Worm (Caenorhabditis elegans) whole organism, young adult: ENCODE results near the gene spig-9.

Experiments
- C06A6.2 ChIP-seq: fragments of 200-800 bp; sonication (Bioruptor generic); conservative IDR thresholded peaks from 2 replicates; pipeline ENCODE4 v1.3.6; 2022; ENCODE audit warnings: missing genetic modification characterization, missing compliant biosample characterization
- F10E7.11 ChIP-seq: sonication (generic microtip); optimal IDR thresholded peaks from 2 replicates; lab custom pipeline; 2017; ENCODE audit warnings: mild to moderate bottlenecking, missing genetic modification characterization, moderate library complexity, missing compliant biosample characterization
- F22D6.2 ChIP-seq: sonication (generic microtip); optimal IDR thresholded peaks from 2 replicates; lab custom pipeline; 2016; ENCODE audit warnings: mild to moderate bottlenecking, missing genetic modification characterization, missing compliant biosample characterization
- F23B12.7 ChIP-seq: sonication (generic microtip); optimal IDR thresholded peaks from 2 replicates; lab custom pipeline; 2017; ENCODE audit warnings: missing genetic modification characterization, mild to moderate bottlenecking, missing compliant biosample characterization, antibody characterized with exemption, moderate library complexity; ENCODE audit not compliant: insufficient read depth
- F52B5.7 ChIP-seq: sonication (generic microtip); optimal IDR thresholded peaks from 2 replicates; lab custom pipeline; 2016; ENCODE audit warnings: mild to moderate bottlenecking, missing genetic modification characterization, missing compliant biosample characterization
- K11D2.4 ChIP-seq: fragments of 200-800 bp; sonication (Bioruptor generic); IDR thresholded peaks from 2 replicates; pipeline ENCODE4 v1.3.6; 2022; ENCODE audit warnings: missing genetic modification reagents, missing genetic modification characterization, missing compliant biosample characterization
- T26A5.8 ChIP-seq: sonication (generic microtip); optimal IDR thresholded peaks from 2 replicates; lab custom pipeline; 2016; ENCODE audit warnings: missing genetic modification characterization, missing compliant biosample characterization
- Y53G8AR.9 ChIP-seq: fragments of 200-800 bp; sonication (Bioruptor generic); conservative IDR thresholded peaks from 2 replicates; pipeline ENCODE4 v1.3.6; 2022; ENCODE audit warnings: missing genetic modification reagents, missing genetic modification characterization, missing compliant biosample characterization
- Y79H2A.3 ChIP-seq: fragments of 200-800 bp; sonication (Bioruptor generic); conservative IDR thresholded peaks from 2 replicates; pipeline ENCODE4 v1.3.6; 2022; ENCODE audit warnings: missing genetic modification reagents, missing genetic modification characterization, missing compliant biosample characterization
- Y95B8A.8 ChIP-seq: fragments of 200-800 bp; sonication (Bioruptor generic); IDR thresholded peaks from 2 replicates; pipeline ENCODE4 v1.3.6; 2022; ENCODE audit warnings: missing genetic modification reagents, missing genetic modification characterization, missing compliant biosample characterization
- aptf-2 ChIP-seq: fragments of 200-800 bp; sonication (Bioruptor generic); conservative IDR thresholded peaks from 2 replicates; pipeline ENCODE4 v1.3.6; 2022; ENCODE audit warnings: missing genetic modification reagents, missing genetic modification characterization, missing compliant biosample characterization
- aptf-3 ChIP-seq: fragments of 200-800 bp; sonication (Bioruptor generic); IDR thresholded peaks from 2 replicates; pipeline ENCODE4 v1.3.6; 2022; ENCODE audit warnings: missing genetic modification characterization, missing compliant biosample characterization
- attf-6 ChIP-seq: fragments of 200-800 bp; sonication (Bioruptor generic); IDR thresholded peaks from 2 replicates; pipeline ENCODE4 v1.3.6; 2022; ENCODE audit warnings: missing genetic modification reagents, missing genetic modification characterization, missing compliant biosample characterization
- cebp-1 ChIP-seq, 2 experiments: fragments of 200-800 bp in 1 of 2; sonication (Bioruptor generic) in 1 of 2; sonication (generic microtip) in 1 of 2; IDR thresholded peaks in 1 of 2; optimal IDR thresholded peaks in 1 of 2; 2 replicates each; pipeline versions ENCODE4 v1.3.6 to Lab custom; 2017 to 2022; ENCODE audit warnings: missing compliant biosample characterization in 2 of 2, missing genetic modification characterization in 2 of 2, mild to moderate bottlenecking in 1 of 2, missing genetic modification reagents in 1 of 2, moderate library complexity in 1 of 2
- ceh-100 ChIP-seq: fragments of 200-800 bp; sonication (Bioruptor generic); IDR thresholded peaks from 2 replicates; pipeline ENCODE4 v1.3.6; 2022; ENCODE audit warnings: missing genetic modification reagents, missing genetic modification characterization, missing compliant biosample characterization
- die-1 ChIP-seq: sonication (generic microtip); optimal IDR thresholded peaks from 2 replicates; lab custom pipeline; 2016; ENCODE audit warnings: missing genotype, mild to moderate bottlenecking, missing genetic modification characterization, missing compliant biosample characterization
- dpff-1 ChIP-seq: sonication (generic microtip); optimal IDR thresholded peaks from 2 replicates; lab custom pipeline; 2017; ENCODE audit warnings: mild to moderate bottlenecking, missing genetic modification characterization, missing compliant biosample characterization
- efl-1 ChIP-seq: fragments of 150-350 bp; optimal IDR thresholded peaks from 2 replicates; lab custom pipeline; 2014; ENCODE audit warnings: missing biosample characterization, missing genetic modification reagents, missing genetic modification characterization
- egl-44 ChIP-seq: fragments of 200-800 bp; sonication (Bioruptor generic); IDR thresholded peaks from 2 replicates; pipeline ENCODE4 v1.3.6; 2022; ENCODE audit warnings: missing genetic modification reagents, missing genetic modification characterization, missing compliant biosample characterization
- ekl-4 ChIP-seq: fragments of 200-800 bp; sonication (Bioruptor generic); IDR thresholded peaks from 2 replicates; pipeline ENCODE4 v1.3.6; 2022; ENCODE audit warnings: missing genetic modification reagents, missing genetic modification characterization, missing compliant biosample characterization
- him-1 ChIP-seq: sonication (generic microtip); optimal IDR thresholded peaks from 2 replicates; lab custom pipeline; 2016; ENCODE audit warnings: missing genotype, missing genetic modification reagents, missing genetic modification characterization, missing compliant biosample characterization
- hmg-1.2 ChIP-seq: fragments of 200-800 bp; sonication (Bioruptor generic); IDR thresholded peaks from 2 replicates; pipeline ENCODE4 v1.3.6; 2022; ENCODE audit warnings: missing genetic modification reagents, missing genetic modification characterization, missing compliant biosample characterization
- lag-1 ChIP-seq: fragments of 200-800 bp; sonication (Bioruptor generic); IDR thresholded peaks from 2 replicates; pipeline ENCODE4 v1.3.6; 2022; ENCODE audit warnings: missing genetic modification reagents, missing genetic modification characterization, missing compliant biosample characterization
- let-526 ChIP-seq: fragments of 200-800 bp; sonication (Bioruptor generic); IDR thresholded peaks from 2 replicates; pipeline ENCODE4 v1.3.6; 2022; ENCODE audit warnings: missing genetic modification reagents, missing genetic modification characterization, missing compliant biosample characterization
- let-607 ChIP-seq, 2 experiments: fragments of 200-800 bp in 1 of 2; sonication (Bioruptor generic) in 1 of 2; sonication (generic microtip) in 1 of 2; optimal IDR thresholded peaks; 2 replicates each; lab custom pipeline; 2016 to 2018; ENCODE audit warnings: mild to moderate bottlenecking in 2 of 2, missing compliant biosample characterization in 2 of 2, missing genetic modification characterization in 2 of 2, moderate library complexity in 2 of 2, missing genotype in 1 of 2
- lin-26 ChIP-seq: fragments of 200-800 bp; sonication (Bioruptor generic); IDR thresholded peaks from 2 replicates; pipeline ENCODE4 v1.3.6; 2022; ENCODE audit warnings: missing genetic modification reagents, missing genetic modification characterization, missing compliant biosample characterization
- lin-35 ChIP-seq, 3 experiments: fragments of 150-350 bp in 2 of 3; sonication (generic microtip) in 1 of 3; optimal IDR thresholded peaks; 2 replicates each; lab custom pipeline; 2014 to 2018; ENCODE audit warnings: missing biosample characterization in 3 of 3, missing genetic modification characterization in 3 of 3, missing genetic modification reagents in 3 of 3
- lsl-1 ChIP-seq: fragments of 200-800 bp; sonication (Bioruptor generic); optimal IDR thresholded peaks from 2 replicates; lab custom pipeline; 2018; ENCODE audit warnings: mild to moderate bottlenecking, missing genetic modification characterization, moderate library complexity, missing compliant biosample characterization
- madf-10 ChIP-seq: sonication (generic microtip); optimal IDR thresholded peaks from 2 replicates; lab custom pipeline; 2016; ENCODE audit warnings: mild to moderate bottlenecking, missing genetic modification characterization, missing compliant biosample characterization
- madf-3 ChIP-seq: fragments of 200-800 bp; sonication (Bioruptor generic); IDR thresholded peaks from 2 replicates; pipeline ENCODE4 v1.3.6; 2022; ENCODE audit warnings: missing genetic modification reagents, missing genetic modification characterization, missing compliant biosample characterization
- madf-6 ChIP-seq: fragments of 200-800 bp; sonication (Bioruptor generic); IDR thresholded peaks from 2 replicates; pipeline ENCODE4 v1.3.6; 2022; ENCODE audit warnings: missing genetic modification reagents, missing genetic modification characterization, missing compliant biosample characterization
- nfya-1 ChIP-seq: sonication (generic microtip); optimal IDR thresholded peaks from 2 replicates; lab custom pipeline; 2017; ENCODE audit warnings: antibody characterized with exemption, missing compliant biosample characterization, missing genetic modification characterization, borderline replicate concordance; ENCODE audit not compliant: insufficient read depth
- nfya-2 ChIP-seq: fragments of 200-800 bp; sonication (Bioruptor generic); IDR thresholded peaks from 2 replicates; pipeline ENCODE4 v1.3.6; 2022; ENCODE audit warnings: missing genetic modification reagents, missing genetic modification characterization, missing compliant biosample characterization
- nfyb-1 ChIP-seq: fragments of 200-800 bp; sonication (Bioruptor generic); IDR thresholded peaks from 2 replicates; pipeline ENCODE4 v1.3.6; 2022; ENCODE audit warnings: missing genetic modification reagents, missing genetic modification characterization, missing compliant biosample characterization
- nhr-179 ChIP-seq: sonication (generic microtip); optimal IDR thresholded peaks from 2 replicates; lab custom pipeline; 2016; ENCODE audit warnings: mild to moderate bottlenecking, missing genetic modification characterization, missing compliant biosample characterization
- nhr-27 ChIP-seq: fragments of 200-800 bp; sonication (Bioruptor generic); optimal IDR thresholded peaks from 2 replicates; lab custom pipeline; 2018; ENCODE audit warnings: mild to moderate bottlenecking, missing genetic modification characterization, moderate library complexity, missing compliant biosample characterization
- nhr-90 ChIP-seq: sonication (generic microtip); optimal IDR thresholded peaks from 2 replicates; lab custom pipeline; 2016; ENCODE audit warnings: missing genotype, mild to moderate bottlenecking, missing genetic modification characterization, missing compliant biosample characterization
- pbrm-1 ChIP-seq: fragments of 200-800 bp; sonication (Bioruptor generic); IDR thresholded peaks from 2 replicates; pipeline ENCODE4 v1.3.6; 2022; ENCODE audit warnings: missing genetic modification reagents, missing genetic modification characterization, missing compliant biosample characterization
- pha-4 ChIP-seq: fragments of 150-350 bp; sonication (generic microtip); optimal IDR thresholded peaks from 2 replicates; lab custom pipeline; 2014; ENCODE audit warnings: missing biosample characterization, missing genetic modification reagents, missing genetic modification characterization
- repo-1 ChIP-seq: sonication (generic microtip); optimal IDR thresholded peaks from 2 replicates; lab custom pipeline; 2017; ENCODE audit warnings: mild to moderate bottlenecking, missing genetic modification characterization, missing compliant biosample characterization
- sea-2 ChIP-seq: fragments of 200-800 bp; sonication (Bioruptor generic); IDR thresholded peaks from 2 replicates; pipeline ENCODE4 v1.3.6; 2022; ENCODE audit warnings: missing genetic modification characterization, missing compliant biosample characterization
- tbp1 ChIP-seq: fragments of 200-800 bp; sonication (Bioruptor generic); optimal IDR thresholded peaks from 2 replicates; lab custom pipeline; 2018; ENCODE audit warnings: mild to moderate bottlenecking, missing genetic modification characterization, missing compliant biosample characterization
- zim-3 ChIP-seq: sonication (generic microtip); optimal IDR thresholded peaks from 2 replicates; lab custom pipeline; 2017; ENCODE audit warnings: mild to moderate bottlenecking, missing genetic modification characterization, moderate library complexity, missing compliant biosample characterization
- ztf-18 ChIP-seq: sonication (generic microtip); optimal IDR thresholded peaks from 2 replicates; lab custom pipeline; 2016; ENCODE audit warnings: missing genotype, mild to moderate bottlenecking, missing genetic modification characterization, missing compliant biosample characterization
- ztf-26 ChIP-seq: sonication (generic microtip); optimal IDR thresholded peaks from 2 replicates; lab custom pipeline; 2017; ENCODE audit warnings: missing genetic modification characterization, missing compliant biosample characterization
- ztf-6 ChIP-seq: fragments of 200-800 bp; sonication (Bioruptor generic); IDR thresholded peaks from 2 replicates; pipeline ENCODE4 v1.3.6; 2022; ENCODE audit warnings: missing genetic modification reagents, missing genetic modification characterization, missing compliant biosample characterization

Gene spig-9

ce11 chrV:13649730-13650349 is 38.2 kb upstream of the spig-9 start, which contains the start of gene H37A05.4:
Gene H37A05.4, minus strand, starts transcription at chrV:13649780.
- TF ChIP-seq let-607 (tag; optimal IDR thresholded peaks at IDR 0.05; lab: Kevin White, UChicago) (peak in 1 of 2 experiments; percentile 12), nhr-179 (tag; lab: Kevin White, UChicago) (no peak), F52B5.7 (tag; lab: Kevin White, UChicago) (peak; percentile 86), ztf-18 (tag; lab: Kevin White, UChicago) (peak; percentile 13), repo-1 (tag; lab: Kevin White, UChicago) (peak; percentile 85), efl-1 (GFP tag; lab: Kevin White, UChicago) (no peak), ekl-4 (GFP tag; lab: Robert Waterston, UW) (peak; percentile 76), pha-4 (tag; lab: Kevin White, UChicago) (no peak), K11D2.4 (GFP tag; lab: Robert Waterston, UW) (peak; percentile 73), nfya-2 (GFP tag; lab: Robert Waterston, UW) (no peak), hmg-1.2 (GFP tag; lab: Robert Waterston, UW) (peak; percentile 52), Y53G8AR.9 (GFP tag; lab: Robert Waterston, UW) (peak; percentile 91), him-1 (tag; lab: Kevin White, UChicago) (peak; percentile 58), C06A6.2 (GFP tag; lab: Robert Waterston, UW) (peak; percentile 57), lag-1 (GFP tag; lab: Robert Waterston, UW) (no peak), tbp1 (GFP tag; lab: Kevin White, UChicago) (peak; percentile 39), zim-3 (peak; percentile 84), Y95B8A.8 (peak; percentile 62), egl-44 (GFP tag; lab: Robert Waterston, UW) (peak; percentile 56; the same call in 1 of the 2 replicates), let-526 (0 out of 2 replicates have a peak, but pooled peaks have one; percentile 13), madf-6 (peak; percentile 50; the same call in 1 of the 2 replicates), aptf-3 (GFP tag; lab: Robert Waterston, UW) (peak; percentile 94; the same call in 1 of the 2 replicates), F22D6.2 (tag; lab: Kevin White, UChicago) (peak; percentile 5), madf-10 (tag; lab: Kevin White, UChicago) (peak; percentile 20), nfya-1 (tag; lab: Kevin White, UChicago) (no peak), ztf-26 (tag; lab: Kevin White, UChicago) (peak; percentile 68), nfyb-1 (GFP tag; lab: Robert Waterston, UW) (peak; percentile 90), lin-35 (GFP tag; optimal IDR thresholded peaks at IDR 0.05; lab: Kevin White, UChicago) (peak in 1 of 3 experiments; percentile 17), F23B12.7 (no peak), aptf-2 (GFP tag; lab: Robert Waterston, UW) (peak; percentile 96), ztf-6 (GFP tag; lab: Robert Waterston, UW) (no peak), lin-26 (GFP tag; lab: Robert Waterston, UW) (peak; percentile 54), T26A5.8 (tag; lab: Kevin White, UChicago) (peak; percentile 11), pbrm-1 (GFP tag; lab: Robert Waterston, UW) (no peak; the same call in 1 of the 2 replicates), Y79H2A.3 (0 out of 2 replicates have a peak, but pooled peaks have one; percentile 14), madf-3 (GFP tag; lab: Robert Waterston, UW) (peak; percentile 35; the same call in 1 of the 2 replicates), F10E7.11 (tag; lab: Kevin White, UChicago) (peak; percentile 57), sea-2 (peak; percentile 15; the same call in 1 of the 2 replicates), nhr-90 (tag; lab: Kevin White, UChicago) (peak; percentile 51), dpff-1 (tag; lab: Kevin White, UChicago) (peak; percentile 90), attf-6 (GFP tag; lab: Robert Waterston, UW) (0 out of 2 replicates have a peak, but pooled peaks have one; percentile 43), lsl-1 (peak; percentile 14), cebp-1 (GFP tag; IDR thresholded peaks at IDR 0.05; lab: Robert Waterston, UW) (no peak), cebp-1 (tag; optimal IDR thresholded peaks at IDR 0.05; lab: Kevin White, UChicago) (peak; percentile 81), nhr-27 (tag; lab: Kevin White, UChicago) (peak; percentile 50), die-1 (peak; percentile 30), ceh-100 (GFP tag; lab: Robert Waterston, UW) (peak; percentile 21; the same call in 1 of the 2 replicates)
